Fruit fly (Drosophila melanogaster): ENCODE results near the gene RpS14a.
A peak's percentile ranks its signal among the peaks of the same experiment; 100 is the strongest.

The RpS14a gene

dm6 chrX:7933210-7933915 lies at the start of gene RpS14a, which contains the start of gene Dhdds:
TSS of gene RpS14a (plus strand) at chrX:7933742.
TSS of gene Dhdds (minus strand) at chrX:7933351.
- no peak for TF ChIP-seq CG17801 (GFP tag; optimal IDR thresholded peaks at IDR 0.05; ENCODE audit: partially characterized antibody)

- TF ChIP-seq CG17801 (GFP tag; optimal IDR thresholded peaks at IDR 0.05; ENCODE audit: partially characterized antibody): no peak
Measured at dm6 chrX:7883926-7884325, 49.6 kb upstream of the RpS14a start, which contains the start of gene Ir7f. TSS of gene Ir7f (minus strand) at chrX:7884026.

- TF ChIP-seq CG17801 (GFP tag; optimal IDR thresholded peaks at IDR 0.05; ENCODE audit: partially characterized antibody): no peak
Measured at dm6 chrX:7884360-7884759, 49.2 kb upstream of the RpS14a start, which contains the start of gene Ir7g. TSS of gene Ir7g (plus strand) at chrX:7884660.

- TF ChIP-seq CG17801 (GFP tag; optimal IDR thresholded peaks at IDR 0.05; ENCODE audit: partially characterized antibody): peak; percentile 84
Measured at dm6 chrX:7888386-7889024, 45.0 kb upstream of the RpS14a start, which contains the start of gene Acat1. TSS of gene Acat1 (minus strand) at chrX:7888785.

DNA sequence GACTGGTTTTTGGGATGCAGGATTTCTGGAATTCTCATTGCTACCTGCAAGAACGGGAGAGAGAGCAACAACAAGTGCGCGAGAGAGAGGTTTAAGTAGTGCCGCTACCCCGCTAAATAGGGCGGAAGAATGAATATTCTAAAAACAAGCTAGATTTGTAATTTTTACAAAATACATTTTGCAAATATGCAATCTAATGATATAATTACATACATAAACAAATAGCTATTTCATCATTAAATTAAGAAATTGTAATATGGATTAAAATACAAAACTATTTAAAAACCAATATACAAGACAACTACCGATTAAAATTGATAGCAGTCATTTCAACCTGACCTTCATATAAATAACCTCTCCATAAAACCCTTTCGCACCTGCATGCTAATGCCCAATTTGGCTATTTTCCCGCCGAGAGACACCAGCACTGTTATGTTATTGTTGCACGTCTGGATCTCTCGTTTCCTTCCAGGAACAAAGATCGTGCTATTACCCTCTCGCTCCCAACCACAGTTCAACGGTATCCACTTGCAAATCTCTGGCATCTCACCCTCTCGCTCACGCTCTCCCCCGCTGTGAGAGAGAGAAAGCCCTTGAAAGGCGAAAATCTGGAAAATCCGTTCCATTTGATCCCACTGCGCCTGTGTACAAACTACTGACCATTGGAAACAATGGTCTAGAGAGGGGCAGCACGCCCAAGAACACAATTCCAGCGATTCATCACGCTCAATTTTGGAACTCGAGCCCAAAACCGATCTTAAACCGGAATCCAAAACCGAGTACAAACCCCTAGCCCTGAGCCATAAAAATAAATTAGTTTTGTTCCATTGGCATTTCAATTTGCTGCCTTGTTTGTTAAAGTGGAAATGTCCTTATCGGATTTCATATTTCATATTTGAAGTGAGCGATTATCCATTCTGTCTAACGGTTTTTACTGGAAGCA lies 41.7 kb upstream of the RpS14a start, which contains the start of gene Nek2:
Nek2 (minus strand) TSS at position 51 of the 943 bp plus-strand sequence.
- TF ChIP-seq CG17801 (GFP tag; optimal IDR thresholded peaks at IDR 0.05; ENCODE audit: partially characterized antibody): no peak

DNA sequence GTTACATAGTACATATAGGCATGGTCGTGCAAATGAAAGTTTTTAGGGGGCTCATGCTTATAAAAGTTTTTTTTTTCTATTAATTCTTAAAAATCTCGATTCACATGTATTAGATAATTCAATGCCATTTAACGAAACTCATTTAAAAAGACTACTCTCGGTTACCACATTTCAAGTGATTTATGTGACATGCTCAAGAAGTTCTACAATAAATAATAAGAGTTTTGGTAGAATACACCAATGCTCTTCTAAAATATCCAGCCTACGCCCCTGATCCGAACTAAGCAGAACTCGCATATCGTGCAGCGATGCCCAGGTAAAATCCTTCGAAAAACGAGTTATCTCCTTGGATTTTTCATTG lies 41.0 kb upstream of the RpS14a start:
- peak; percentile 3 for TF ChIP-seq CG17801 (GFP tag; optimal IDR thresholded peaks at IDR 0.05; ENCODE audit: partially characterized antibody)

DNA sequence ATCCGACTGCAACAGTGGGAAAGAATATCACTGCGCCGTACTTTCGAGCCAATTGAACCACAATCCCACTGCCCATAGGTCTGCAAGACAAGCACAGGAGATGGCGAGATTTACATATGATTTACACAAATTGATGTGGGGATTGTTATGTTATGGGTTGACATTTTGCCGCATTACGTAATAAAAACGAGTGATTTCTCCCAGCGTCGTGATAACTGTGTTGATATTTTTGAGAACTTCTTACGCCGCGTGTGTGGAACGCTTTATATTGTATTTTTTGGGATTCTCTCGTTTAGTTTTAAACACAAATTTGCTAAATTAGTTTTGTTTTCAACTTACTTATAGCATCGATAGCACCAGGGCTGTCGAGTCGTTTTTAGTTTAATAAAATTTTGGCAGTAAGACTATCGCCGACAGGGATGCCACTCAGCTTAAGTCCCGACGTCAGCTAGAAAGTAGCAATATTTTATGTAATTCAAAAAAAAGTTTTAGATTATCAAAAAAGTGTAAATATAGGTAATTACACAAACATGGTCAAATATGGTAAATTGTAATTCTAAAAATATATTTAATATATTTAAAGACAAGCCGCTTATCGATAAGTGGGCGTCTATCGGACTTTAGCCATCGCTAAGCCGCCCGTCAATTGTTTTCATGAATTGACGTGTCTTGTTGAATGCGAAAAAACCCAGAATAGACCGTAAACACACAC lies 40.0 kb upstream of the RpS14a start, which contains the start of the genes CG45089, ND-MNLL and p115:
CG45089 (minus strand) TSS at position 388 of the 712 bp plus-strand sequence.
ND-MNLL (minus strand) TSS at position 388 of the 712 bp plus-strand sequence.
p115 (plus strand) TSS at position 621 of the 712 bp plus-strand sequence.
- peak; percentile 73 for TF ChIP-seq CG17801 (GFP tag; optimal IDR thresholded peaks at IDR 0.05; ENCODE audit: partially characterized antibody)

- TF ChIP-seq CG17801 (GFP tag; optimal IDR thresholded peaks at IDR 0.05; ENCODE audit: partially characterized antibody): no peak
Measured at dm6 chrX:7900659-7901058, 32.9 kb upstream of the RpS14a start.

dm6 chrX:7901153-7902038 lies 32.1 kb upstream of the RpS14a start, which contains the start of the genes RpS6 and bys:
TSS of gene RpS6 (minus strand) at chrX:7901331.
TSS of gene bys (plus strand) at chrX:7901880.
- TF ChIP-seq CG17801 (GFP tag; optimal IDR thresholded peaks at IDR 0.05; ENCODE audit: partially characterized antibody): peak; percentile 78

DNA sequence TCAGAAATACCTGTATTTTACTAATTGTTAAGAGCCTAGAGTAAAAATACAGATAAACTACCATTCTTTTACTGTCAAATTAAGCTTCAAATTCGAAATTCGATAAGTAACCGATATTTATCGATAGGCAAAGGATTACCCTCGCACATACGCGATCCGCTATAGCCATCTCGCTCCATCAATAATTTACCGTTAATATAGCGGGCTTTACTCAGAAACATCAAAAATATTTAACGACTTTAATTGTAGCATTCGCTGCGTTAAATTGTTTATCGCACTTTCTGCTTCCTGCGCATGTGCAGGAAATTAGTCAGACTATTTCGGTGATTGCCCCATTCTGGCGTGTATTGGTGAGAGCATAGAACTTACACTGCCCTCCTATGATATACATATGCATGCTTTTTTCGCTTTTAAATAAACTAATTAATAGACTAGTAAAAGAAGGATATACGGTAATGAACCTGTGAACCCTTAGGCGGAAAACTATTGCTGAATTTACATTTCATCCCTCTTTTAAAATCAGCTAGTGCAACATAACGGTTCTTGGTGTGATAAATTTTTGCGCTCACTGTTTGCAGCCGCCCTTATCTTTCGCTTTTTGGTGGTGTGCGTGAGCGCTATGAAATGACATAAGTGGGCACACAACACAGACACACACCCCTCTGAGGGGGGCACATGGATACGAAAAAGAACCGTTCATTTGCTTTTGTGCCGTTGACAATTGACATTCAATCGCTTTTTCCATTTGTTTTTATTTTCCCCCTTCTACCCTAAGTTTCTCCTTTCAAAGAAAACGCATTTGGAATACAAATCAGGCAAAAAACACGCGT lies 25.1 kb upstream of the RpS14a start, which contains the start of the genes dpr14 and spidey:
dpr14 (minus strand) TSS at position 48 of the 830 bp plus-strand sequence.
spidey (plus strand) TSS at position 693 of the 830 bp plus-strand sequence.
- peak; percentile 85 for TF ChIP-seq CG17801 (GFP tag; optimal IDR thresholded peaks at IDR 0.05; ENCODE audit: partially characterized antibody)

DNA sequence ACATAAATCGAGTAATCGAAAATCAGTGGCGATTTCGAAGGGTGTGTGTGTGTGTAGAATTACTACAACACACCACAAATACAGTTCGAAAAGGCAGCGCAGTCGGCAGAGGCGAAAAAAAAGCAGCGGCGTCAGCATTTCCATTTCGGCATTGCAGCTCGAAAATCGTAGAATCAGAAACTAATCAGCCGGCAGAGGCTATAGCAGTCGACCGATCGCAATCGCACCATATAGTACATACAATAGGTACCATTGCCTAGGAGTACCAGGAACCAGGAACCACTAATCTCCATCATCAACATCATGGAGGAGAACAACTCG lies 24.5 kb upstream of the RpS14a start:
- TF ChIP-seq CG17801 (GFP tag; optimal IDR thresholded peaks at IDR 0.05; ENCODE audit: partially characterized antibody): no peak

DNA sequence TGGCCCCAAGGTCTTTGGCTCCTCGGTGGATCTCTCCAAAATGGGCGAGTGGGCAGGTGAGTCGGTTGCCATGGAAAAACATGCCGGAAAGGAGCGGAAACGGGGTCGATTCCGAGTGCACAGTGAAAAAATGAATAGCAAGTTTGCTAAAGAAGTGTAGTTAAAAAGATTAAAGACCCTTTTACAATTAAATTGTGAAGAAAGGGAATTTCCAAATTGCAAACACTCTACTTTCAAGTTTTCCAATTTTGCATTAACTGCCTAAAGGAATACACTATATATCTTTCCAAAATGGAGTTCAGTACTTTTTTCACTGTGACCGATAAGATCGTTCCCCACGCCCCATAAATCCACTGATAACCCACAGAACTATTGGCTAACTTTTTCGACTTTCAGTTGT lies 24.1 kb upstream of the RpS14a start:
- no peak for TF ChIP-seq CG17801 (GFP tag; optimal IDR thresholded peaks at IDR 0.05; ENCODE audit: partially characterized antibody)
